Worm (Caenorhabditis elegans): Measurements from ENCODE around the gene ZK512.7.

ZK512.7 gene

ce11 chrIII:9104060-9104459 is 34.4 kb downstream of the ZK512.7 start (continued):
- TF ChIP-seq T20F7.1 (GFP tag; optimal IDR thresholded peaks at IDR 0.05): peak; percentile 35
- TF ChIP-seq nhr-48 (tag; optimal IDR thresholded peaks at IDR 0.05): peak; percentile 23
- TF ChIP-seq dmd-8 (GFP tag; IDR thresholded peaks at IDR 0.05): peak; percentile 74
- no peak for TF ChIP-seq lin-15B (tag; optimal IDR thresholded peaks at IDR 0.05)

ce11 chrIII:9103643-9104042 is 34.9 kb downstream of the ZK512.7 start, which contains the start of gene dos-1:
dos-1 (plus strand) TSS chrIII:9103943.
- no peak for TF ChIP-seq dmd-9 (GFP tag; IDR thresholded peaks at IDR 0.05)
- no peak for TF ChIP-seq nhr-48 (tag; optimal IDR thresholded peaks at IDR 0.05)
- TF ChIP-seq ces-1 (GFP tag; optimal IDR thresholded peaks at IDR 0.05): no peak
- no peak for TF ChIP-seq lsy-2 (tag; optimal IDR thresholded peaks at IDR 0.05)
- TF ChIP-seq madf-5 (GFP tag; IDR thresholded peaks at IDR 0.05): no peak
- TF ChIP-seq lin-1 (GFP tag; IDR thresholded peaks at IDR 0.05): no peak
- no peak for TF ChIP-seq nhr-111 (GFP tag; optimal IDR thresholded peaks at IDR 0.05)
- no peak for TF ChIP-seq nhr-6 (tag; optimal IDR thresholded peaks at IDR 0.05)

DNA sequence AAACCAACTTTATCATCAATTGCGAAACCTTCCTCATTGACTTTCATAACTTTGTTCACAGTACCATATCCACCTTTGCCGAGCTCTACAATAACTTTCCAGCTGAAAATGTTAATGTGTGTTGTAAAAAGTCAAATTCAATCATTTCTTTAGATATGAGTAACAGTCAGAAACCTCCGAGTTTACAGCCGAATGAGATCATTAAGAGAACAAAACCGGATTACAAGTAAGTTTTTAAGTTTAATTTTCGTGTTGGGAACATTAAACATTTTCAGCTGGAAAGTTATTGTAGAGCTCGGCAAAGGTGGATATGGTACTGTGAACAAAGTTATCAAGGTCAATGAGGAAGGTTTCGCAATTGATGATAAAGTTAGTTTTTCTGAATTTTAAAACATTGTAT is 37.3 kb downstream of the ZK512.7 start, which contains the start of gene ZK507.1:
ZK507.1 (minus strand) TSS at position 101 of the 400 bp plus-strand sequence.
- TF ChIP-seq cey-2 (tag; optimal IDR thresholded peaks at IDR 0.05; ENCODE audit: borderline replicate concordance, insufficient read depth) (no peak), madf-5 (GFP tag; IDR thresholded peaks at IDR 0.05) (no peak), zfp-2 (tag; optimal IDR thresholded peaks at IDR 0.05) (no peak), php-3 (GFP tag; IDR thresholded peaks at IDR 0.05) (no peak), lir-3 (tag; optimal IDR thresholded peaks at IDR 0.05) (no peak), nhr-11 (tag; optimal IDR thresholded peaks at IDR 0.05) (no peak), snpc-1.2 (GFP tag; IDR thresholded peaks at IDR 0.05) (no peak), pha-4 (GFP tag; IDR thresholded peaks at IDR 0.05) (no peak), pha-4 (tag; optimal IDR thresholded peaks at IDR 0.05) (no peak), egl-27 (tag; optimal IDR thresholded peaks at IDR 0.05) (no peak), nhr-76 (tag; optimal IDR thresholded peaks at IDR 0.05) (no peak), zag-1 (tag; optimal IDR thresholded peaks at IDR 0.05) (no peak), arid-1 (GFP tag; conservative IDR thresholded peaks at IDR 0.05) (no peak), nhr-237 (tag; optimal IDR thresholded peaks at IDR 0.05) (no peak), sdz-12 (GFP tag; optimal IDR thresholded peaks at IDR 0.05) (no peak), nhr-28 (tag; optimal IDR thresholded peaks at IDR 0.05) (no peak), unc-130 (GFP tag; optimal IDR thresholded peaks at IDR 0.05) (no peak), unc-39 (tag; optimal IDR thresholded peaks at IDR 0.05) (no peak), dmd-6 (GFP tag; IDR thresholded peaks at IDR 0.05) (no peak)

DNA sequence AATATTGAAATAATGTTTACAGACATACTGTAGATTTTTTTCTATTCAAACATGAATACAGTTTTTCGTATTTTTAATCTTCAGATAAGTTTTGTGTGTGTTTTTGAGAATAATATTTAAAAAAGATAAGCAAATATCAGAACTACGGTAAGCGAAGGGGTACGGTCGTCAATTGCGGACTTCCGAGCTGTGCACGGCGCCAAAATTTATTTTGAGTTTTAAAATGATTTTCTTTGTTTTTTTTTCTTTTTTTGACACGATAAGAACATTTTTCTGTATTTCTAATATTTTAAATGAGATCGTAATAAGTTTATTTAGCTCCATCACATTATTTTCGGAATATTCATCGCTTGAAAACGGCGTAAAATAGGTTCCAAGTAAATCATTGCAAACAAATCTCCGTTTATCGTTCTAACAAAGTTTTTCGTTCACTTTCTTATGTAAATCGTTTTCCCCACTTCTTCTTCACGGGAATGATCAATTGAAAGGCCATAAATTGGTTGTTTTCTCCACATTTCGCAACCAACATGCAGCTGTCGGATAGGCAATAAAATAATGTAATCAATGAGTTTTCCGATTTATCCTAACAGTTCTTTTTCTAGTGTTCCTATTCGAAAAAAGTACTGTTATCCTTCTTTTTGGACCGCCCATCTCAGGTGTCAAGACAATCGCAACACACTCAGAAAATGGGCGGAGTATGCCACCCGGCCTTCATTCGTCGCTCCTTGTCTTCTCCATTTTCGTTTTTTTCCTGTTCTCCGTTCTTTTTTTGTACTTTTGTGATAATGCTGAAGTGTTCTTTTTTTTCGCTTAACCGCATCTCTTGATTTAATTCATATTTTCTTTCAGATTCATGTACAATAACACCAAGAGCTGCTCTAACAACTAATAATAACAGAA is 46.9 kb downstream of the ZK512.7 start, which contains the start of gene glp-1:
glp-1 (plus strand) TSS at position 850 of the 900 bp plus-strand sequence.
- peak in 1 of 2 experiments; percentile 72 for TF ChIP-seq unc-62 (GFP tag; optimal IDR thresholded peaks at IDR 0.05 in 1 of 2)
- TF ChIP-seq unc-62 (tag; optimal IDR thresholded peaks at IDR 0.05): no peak
- no peak for TF ChIP-seq hlh-30 (tag; optimal IDR thresholded peaks at IDR 0.05; ENCODE audit: insufficient read depth)
- TF ChIP-seq ceh-44 (GFP tag; IDR thresholded peaks at IDR 0.05): no peak
- TF ChIP-seq Y48G9A.11 (GFP tag; IDR thresholded peaks at IDR 0.05): peak; percentile 34; the same call in 1 of the 2 replicates
- TF ChIP-seq unc-130 (GFP tag; optimal IDR thresholded peaks at IDR 0.05): peak; percentile 41

Measured in whole organism, L4 larva.